Fruit fly (Drosophila melanogaster) whole organism, prepupa: ENCODE data around the gene CG7332.

Experiments used
- Blimp-1 ChIP-seq: fragments of 200-800 bp; sonication (Bioruptor generic); optimal IDR thresholded peaks from 3 replicates; lab custom pipeline; 2017; ENCODE audit warnings: missing biosample characterization, missing genetic modification characterization, mild to moderate bottlenecking, moderate library complexity, missing genetic modification reagents
- CG10631 ChIP-seq: fragments of 200-800 bp; sonication (Bioruptor generic); optimal IDR thresholded peaks from 2 replicates; lab custom pipeline; 2016; ENCODE audit warnings: missing biosample characterization, missing genetic modification characterization
- CG10669 ChIP-seq: fragments of 200-800 bp; sonication (Bioruptor generic); optimal IDR thresholded peaks from 3 replicates; lab custom pipeline; 2018; ENCODE audit warnings: missing biosample characterization, mild to moderate bottlenecking, missing genetic modification characterization, moderate library complexity
- CG11294 ChIP-seq: fragments of 200-800 bp; sonication (Bioruptor generic); IDR thresholded peaks from 2 replicates; pipeline ENCODE4 v1.3.6; 2022; ENCODE audit warnings: missing biosample characterization, missing genetic modification characterization
- CG11902 ChIP-seq: fragments of 200-800 bp; sonication (Bioruptor generic); optimal IDR thresholded peaks from 3 replicates; lab custom pipeline; 2016; ENCODE audit warnings: missing biosample characterization, missing genetic modification characterization
- CG15336 ChIP-seq: fragments of 200-800 bp; sonication (Bioruptor generic); IDR thresholded peaks from 2 replicates; pipeline ENCODE4 v1.3.6; 2022; ENCODE audit warnings: missing biosample characterization, missing genetic modification characterization
- CG1621 ChIP-seq: fragments of 200-800 bp; sonication (Bioruptor generic); optimal IDR thresholded peaks from 3 replicates; lab custom pipeline; 2018; ENCODE audit warnings: missing biosample characterization, mild to moderate bottlenecking, missing genetic modification characterization
- CG16779 ChIP-seq: fragments of 200-800 bp; sonication (Bioruptor generic); optimal IDR thresholded peaks from 3 replicates; lab custom pipeline; 2017; ENCODE audit warnings: missing biosample characterization, mild to moderate bottlenecking, missing genetic modification characterization
- CG3032 ChIP-seq: fragments of 200-800 bp; optimal IDR thresholded peaks from 2 replicates; lab custom pipeline; 2019; ENCODE audit warnings: missing biosample characterization, mild to moderate bottlenecking, missing genetic modification characterization, moderate library complexity
- CG31627 ChIP-seq: fragments of 200-800 bp; sonication (Bioruptor generic); optimal IDR thresholded peaks from 3 replicates; lab custom pipeline; 2016; ENCODE audit warnings: missing biosample characterization, missing genetic modification characterization
- CG32006 ChIP-seq: fragments of 200-800 bp; sonication (Bioruptor generic); optimal IDR thresholded peaks from 3 replicates; lab custom pipeline; 2017; ENCODE audit warnings: missing biosample characterization, mild to moderate bottlenecking, missing genetic modification characterization
- CG34406 ChIP-seq: fragments of 200-800 bp; sonication (Bioruptor generic); optimal IDR thresholded peaks from 3 replicates; lab custom pipeline; 2016; ENCODE audit warnings: missing biosample characterization, missing genetic modification characterization
- CG3919 ChIP-seq: fragments of 200-800 bp; sonication (Bioruptor generic); optimal IDR thresholded peaks from 3 replicates; lab custom pipeline; 2016; ENCODE audit warnings: missing biosample characterization, missing genetic modification characterization
- CG4318 ChIP-seq: fragments of 200-800 bp; sonication (Bioruptor generic); optimal IDR thresholded peaks from 3 replicates; lab custom pipeline; 2017; ENCODE audit warnings: missing biosample characterization, mild to moderate bottlenecking, missing genetic modification characterization
- CG6163 ChIP-seq: fragments of 200-800 bp; sonication (Bioruptor generic); IDR thresholded peaks from 3 replicates; pipeline ENCODE4 v1.3.6; 2022; ENCODE audit warnings: missing biosample characterization, missing genetic modification characterization
- CG6792 ChIP-seq: fragments of 200-800 bp; sonication (Bioruptor generic); optimal IDR thresholded peaks from 3 replicates; lab custom pipeline; 2016; ENCODE audit warnings: missing biosample characterization, missing genetic modification characterization
- CG6808 ChIP-seq: fragments of 200-800 bp; sonication (Bioruptor generic); optimal IDR thresholded peaks from 3 replicates; lab custom pipeline; 2017; ENCODE audit warnings: missing biosample characterization, missing genetic modification characterization, mild to moderate bottlenecking, moderate library complexity, missing genetic modification reagents
- CG7368 ChIP-seq: fragments of 200-800 bp; sonication (Bioruptor generic); optimal IDR thresholded peaks from 3 replicates; lab custom pipeline; 2016; ENCODE audit warnings: missing biosample characterization, missing genetic modification characterization
- CG8319 ChIP-seq: fragments of 200-800 bp; sonication (Bioruptor generic); optimal IDR thresholded peaks from 3 replicates; lab custom pipeline; 2016; ENCODE audit warnings: missing biosample characterization, missing genetic modification characterization
- CG8632 ChIP-seq: fragments of 200-800 bp; sonication (Bioruptor generic); optimal IDR thresholded peaks from 3 replicates; lab custom pipeline; 2016; ENCODE audit warnings: missing biosample characterization, missing genetic modification characterization
- CG9139 ChIP-seq: fragments of 200-800 bp; sonication (Bioruptor generic); optimal IDR thresholded peaks from 3 replicates; lab custom pipeline; 2017; ENCODE audit warnings: missing biosample characterization, mild to moderate bottlenecking, missing genetic modification characterization
- Eip75B ChIP-seq: fragments of 200-800 bp; sonication (Bioruptor generic); optimal IDR thresholded peaks from 3 replicates; lab custom pipeline; 2016; ENCODE audit warnings: missing biosample characterization, missing genetic modification characterization
- Eip78C ChIP-seq: fragments of 200-800 bp; sonication (Bioruptor generic); peaks from one replicate; lab custom pipeline; 2016; ENCODE audit warnings: missing biosample characterization, missing genetic modification characterization
- Eip93F ChIP-seq: fragments of 200-800 bp; sonication (Bioruptor generic); optimal IDR thresholded peaks from 2 replicates; lab custom pipeline; 2016; ENCODE audit warnings: missing biosample characterization, mild to moderate bottlenecking, missing genetic modification characterization
- Ets21C ChIP-seq: fragments of 200-800 bp; sonication (Bioruptor generic); optimal IDR thresholded peaks from 3 replicates; lab custom pipeline; 2016; ENCODE audit warnings: missing biosample characterization, missing genetic modification characterization
- Ets96B ChIP-seq: fragments of 200-800 bp; optimal IDR thresholded peaks from 2 replicates; lab custom pipeline; 2019; ENCODE audit warnings: missing biosample characterization, mild to moderate bottlenecking, missing genetic modification characterization, moderate library complexity
- Hr38 ChIP-seq: sonication (Bioruptor generic); optimal IDR thresholded peaks from 2 replicates; lab custom pipeline; 2016; ENCODE audit warnings: missing biosample characterization, missing genetic modification characterization
- Hr39 ChIP-seq: fragments of 200-800 bp; sonication (Bioruptor generic); optimal IDR thresholded peaks from 2 replicates; lab custom pipeline; 2016; ENCODE audit warnings: missing biosample characterization, missing genetic modification characterization
- Hr4 ChIP-seq: fragments of 200-800 bp; sonication (Bioruptor generic); optimal IDR thresholded peaks from 3 replicates; lab custom pipeline; 2016; ENCODE audit warnings: missing biosample characterization, missing genetic modification characterization
- Lpt ChIP-seq: fragments of 200-800 bp; sonication (Bioruptor generic); optimal IDR thresholded peaks from 3 replicates; lab custom pipeline; 2016; ENCODE audit warnings: missing biosample characterization, missing genetic modification characterization
- Met ChIP-seq: fragments of 200-800 bp; sonication (Bioruptor generic); optimal IDR thresholded peaks from 3 replicates; lab custom pipeline; 2016; ENCODE audit warnings: missing biosample characterization, missing genetic modification characterization
- Smox ChIP-seq: fragments of 200-800 bp; sonication (Bioruptor generic); optimal IDR thresholded peaks from 3 replicates; lab custom pipeline; 2016; ENCODE audit warnings: missing biosample characterization, missing genetic modification characterization
- Sox102F ChIP-seq: fragments of 200-800 bp; sonication (Bioruptor generic); optimal IDR thresholded peaks from 2 replicates; lab custom pipeline; 2016; ENCODE audit warnings: missing biosample characterization, mild to moderate bottlenecking, missing genetic modification characterization
- Sox15 ChIP-seq: fragments of 200-800 bp; sonication (Bioruptor generic); optimal IDR thresholded peaks from 3 replicates; lab custom pipeline; 2016; ENCODE audit warnings: missing biosample characterization, missing genetic modification characterization
- acj6 ChIP-seq: fragments of 200-800 bp; sonication (Bioruptor generic); optimal IDR thresholded peaks from 3 replicates; lab custom pipeline; 2016; ENCODE audit warnings: missing biosample characterization, missing genetic modification characterization
- cyc ChIP-seq: fragments of 200-800 bp; sonication (Bioruptor generic); optimal IDR thresholded peaks from 3 replicates; lab custom pipeline; 2016; ENCODE audit warnings: missing biosample characterization, missing genetic modification characterization
- dsx ChIP-seq: fragments of 200-800 bp; optimal IDR thresholded peaks from 3 replicates; lab custom pipeline; 2019; ENCODE audit warnings: missing biosample characterization, mild to moderate bottlenecking, missing genetic modification characterization, moderate library complexity; ENCODE audit not compliant: poor library complexity, severe bottlenecking
- eg ChIP-seq: fragments of 200-800 bp; sonication (Bioruptor generic); IDR thresholded peaks from 3 replicates; pipeline ENCODE4 v1.3.6; 2022; ENCODE audit warnings: missing biosample characterization, missing genetic modification characterization
- esn ChIP-seq: fragments of 200-800 bp; sonication (Bioruptor generic); optimal IDR thresholded peaks from 2 replicates; lab custom pipeline; 2016; ENCODE audit warnings: missing biosample characterization, mild to moderate bottlenecking, missing genetic modification characterization, moderate library complexity
- fd59A ChIP-seq: fragments of 200-800 bp; sonication (Bioruptor generic); optimal IDR thresholded peaks from 2 replicates; lab custom pipeline; 2017; ENCODE audit warnings: missing biosample characterization, mild to moderate bottlenecking, missing genetic modification characterization, missing genetic modification reagents
- fd85E ChIP-seq: fragments of 200-800 bp; sonication (Bioruptor generic); optimal IDR thresholded peaks from 3 replicates; lab custom pipeline; 2016; ENCODE audit warnings: missing biosample characterization, missing genetic modification characterization
- fkh ChIP-seq: fragments of 200-800 bp; sonication (Bioruptor generic); optimal IDR thresholded peaks from 3 replicates; lab custom pipeline; 2017; ENCODE audit warnings: missing biosample characterization, mild to moderate bottlenecking, missing genetic modification characterization, moderate library complexity
- net ChIP-seq: fragments of 200-800 bp; sonication (Bioruptor generic); optimal IDR thresholded peaks from 3 replicates; lab custom pipeline; 2016; ENCODE audit warnings: missing biosample characterization, missing genetic modification characterization
- pdm3 ChIP-seq: fragments of 200-800 bp; sonication (Bioruptor generic); optimal IDR thresholded peaks from 3 replicates; lab custom pipeline; 2016; ENCODE audit warnings: missing biosample characterization, missing genetic modification characterization
- ss ChIP-seq, 2 experiments: fragments of 200-800 bp; sonication (Bioruptor generic); optimal IDR thresholded peaks; 2 replicates in 1 of 2; 3 replicates in 1 of 2; lab custom pipeline; 2017 to 2018; ENCODE audit warnings: mild to moderate bottlenecking in 2 of 2, missing biosample characterization in 2 of 2, missing genetic modification characterization in 2 of 2, moderate library complexity in 1 of 2
- svp ChIP-seq: fragments of 200-800 bp; sonication (Bioruptor generic); peaks from one replicate; lab custom pipeline; 2016; ENCODE audit warnings: missing biosample characterization, missing genetic modification characterization
- topi ChIP-seq: fragments of 200-800 bp; sonication (Bioruptor generic); optimal IDR thresholded peaks from 3 replicates; lab custom pipeline; 2016; ENCODE audit warnings: missing biosample characterization, missing genetic modification characterization

CG7332 gene

DNA sequence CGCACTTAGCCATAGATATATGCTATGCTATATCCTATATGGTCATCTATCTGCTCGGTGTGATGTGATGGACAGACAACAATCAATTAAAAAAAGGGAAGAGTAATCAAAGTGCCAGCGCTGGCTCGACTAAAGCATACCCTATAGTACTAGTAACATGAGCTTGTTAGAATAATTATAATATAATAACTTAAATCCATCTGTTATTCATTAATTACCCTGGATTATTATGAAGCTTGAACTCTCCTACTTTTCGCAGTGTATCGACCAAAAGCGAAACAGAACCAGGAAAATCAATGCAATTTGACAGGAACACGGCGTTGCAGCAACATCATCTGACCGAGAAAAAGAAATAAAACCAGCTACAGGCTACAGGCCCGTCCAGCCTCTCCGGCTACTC, 29.0 kb downstream of the CG7332 start:
- TF ChIP-seq CG3032 (tag; lab: Kevin White, UChicago) (peak; percentile 5), Eip78C (GFP tag; lab: Kevin White, UChicago) (peak; percentile 57), Ets96B (tag; lab: Kevin White, UChicago) (peak; percentile 12), Hr39 (no peak), svp (peak; percentile 56)

DNA sequence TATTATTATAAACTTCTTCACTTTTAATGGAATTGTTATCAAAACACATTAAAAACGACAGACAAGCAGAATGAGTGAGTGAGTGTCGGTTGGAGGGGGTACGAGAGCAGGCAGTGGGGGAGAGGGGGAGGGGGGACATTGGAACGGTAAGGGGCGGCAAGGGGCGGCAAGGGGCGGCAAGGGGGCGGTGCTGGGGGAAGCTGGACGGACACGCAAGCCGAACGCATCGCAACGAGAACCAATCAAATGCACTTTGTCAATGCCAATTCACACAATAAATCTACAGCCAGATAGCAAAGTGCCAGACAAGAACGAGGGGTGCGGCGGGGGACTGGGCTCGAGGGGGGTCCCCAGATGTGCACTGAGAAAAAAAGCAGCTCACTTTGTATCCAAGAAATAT, 29.5 kb downstream of the CG7332 start:
- TF ChIP-seq net (GFP tag; lab: Kevin White, UChicago) (no peak), CG11902 (no peak), Smox (GFP tag; lab: Kevin White, UChicago) (no peak), Ets96B (tag; lab: Kevin White, UChicago) (no peak), CG3919 (GFP tag; lab: Kevin White, UChicago) (no peak), ss (GFP tag; optimal IDR thresholded peaks at IDR 0.05; lab: Kevin White, UChicago) (peak in 1 of 2 experiments; percentile 72), pdm3 (GFP tag; lab: Kevin White, UChicago) (no peak), CG6792 (GFP tag; lab: Kevin White, UChicago) (no peak)
- TF ChIP-seq, all 60 proteins: peak for 1

DNA sequence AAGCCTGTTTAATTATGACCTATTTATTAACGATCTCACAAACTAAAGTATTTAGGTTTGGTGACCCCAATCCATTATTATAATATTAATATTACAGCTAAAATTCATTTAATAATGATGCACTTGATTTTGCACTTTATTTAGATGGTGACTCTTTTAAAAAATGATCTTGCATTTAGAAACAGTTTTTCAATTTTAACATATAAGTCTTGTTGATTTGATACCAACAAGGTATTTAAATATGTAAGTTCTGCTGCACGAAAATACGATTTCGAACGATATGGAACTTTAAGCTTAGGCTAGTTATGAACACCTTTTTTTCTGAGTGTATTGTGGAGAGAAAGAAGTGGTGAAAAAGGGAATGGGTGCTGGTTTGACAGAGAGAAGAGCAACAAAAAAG, 29.9 kb downstream of the CG7332 start:
- TF ChIP-seq Sox102F (GFP tag; lab: Kevin White, UChicago), result peak; percentile 38
- no peak for TF ChIP-seq CG1621 (tag; lab: Kevin White, UChicago)
- TF ChIP-seq cyc (GFP tag; lab: Kevin White, UChicago), result peak; percentile 30
- peak; percentile 30 for TF ChIP-seq Eip75B (GFP tag; lab: Kevin White, UChicago)
- TF ChIP-seq eg, result no peak
- TF ChIP-seq fd85E (GFP tag; lab: Kevin White, UChicago), result no peak
- TF ChIP-seq Hr4 (GFP tag; lab: Kevin White, UChicago), result no peak
- TF ChIP-seq CG11902, result peak; percentile 12
- TF ChIP-seq fd59A, result peak; percentile 34
- no peak for TF ChIP-seq CG15336 (GFP tag; lab: Robert Waterston, UW)
- TF ChIP-seq CG6808 (GFP tag; lab: Kevin White, UChicago), result peak; percentile 51
- TF ChIP-seq CG11294, result no peak
- TF ChIP-seq CG8632 (GFP tag; lab: Kevin White, UChicago), result peak; percentile 52
- peak; percentile 39 for TF ChIP-seq acj6 (GFP tag; lab: Kevin White, UChicago)
- TF ChIP-seq CG32006 (GFP tag; lab: Kevin White, UChicago), result peak; percentile 23
- TF ChIP-seq CG9139, result no peak
- TF ChIP-seq esn, result peak; percentile 57
- peak; percentile 59 for TF ChIP-seq Met (GFP tag; lab: Kevin White, UChicago)
- no peak for TF ChIP-seq CG6163
- TF ChIP-seq dsx (GFP tag; lab: Kevin White, UChicago), result peak; percentile 12
- peak in 1 of 2 experiments; percentile 2 for TF ChIP-seq ss (GFP tag; optimal IDR thresholded peaks at IDR 0.05; lab: Kevin White, UChicago)
- peak; percentile 28 for TF ChIP-seq Sox15
- no peak for TF ChIP-seq fkh (GFP tag; lab: Kevin White, UChicago)
- TF ChIP-seq CG34406, result peak; percentile 41
- peak; percentile 50 for TF ChIP-seq CG6792 (GFP tag; lab: Kevin White, UChicago)
- TF ChIP-seq CG31627 (GFP tag; lab: Kevin White, UChicago), result peak; percentile 13
- TF ChIP-seq Eip93F (GFP tag; lab: Kevin White, UChicago), result no peak
- TF ChIP-seq CG8319 (GFP tag; lab: Kevin White, UChicago), result peak; percentile 21
- peak; percentile 10 for TF ChIP-seq pdm3 (GFP tag; lab: Kevin White, UChicago)
- TF ChIP-seq CG4318 (GFP tag; lab: Kevin White, UChicago), result no peak
- TF ChIP-seq Smox (GFP tag; lab: Kevin White, UChicago), result peak; percentile 44
- peak; percentile 34 for TF ChIP-seq Ets96B (tag; lab: Kevin White, UChicago)
- TF ChIP-seq CG10669 (GFP tag; lab: Kevin White, UChicago), result peak; percentile 33
- TF ChIP-seq CG7368 (GFP tag; lab: Kevin White, UChicago), result no peak
- TF ChIP-seq Blimp-1 (GFP tag; lab: Kevin White, UChicago), result no peak
- TF ChIP-seq Ets21C (GFP tag; lab: Kevin White, UChicago), result peak; percentile 4
- TF ChIP-seq CG10631 (GFP tag; lab: Kevin White, UChicago), result peak; percentile 25
- TF ChIP-seq Hr38, result no peak
- peak; percentile 46 for TF ChIP-seq CG3032 (tag; lab: Kevin White, UChicago)
- peak; percentile 77 for TF ChIP-seq svp
- no peak for TF ChIP-seq CG16779 (tag; lab: Kevin White, UChicago)
- peak; percentile 59 for TF ChIP-seq topi (GFP tag; lab: Kevin White, UChicago)
- no peak for TF ChIP-seq Lpt
- TF ChIP-seq Eip78C (GFP tag; lab: Kevin White, UChicago), result peak; percentile 78
